Fruit fly (Drosophila melanogaster) whole organism, embryonic: ENCODE data around the gene CG12279.

Source experiments
- Adf1 ChIP-seq: fragments of 200-800 bp; sonication (Bioruptor generic); IDR thresholded peaks from 2 replicates; pipeline ENCODE4 v1.3.6; 2022; ENCODE audit warnings: missing biosample characterization, missing genetic modification characterization
- Atf-2 ChIP-seq: fragments of 200-800 bp; sonication (Bioruptor generic); optimal IDR thresholded peaks from 2 replicates; lab custom pipeline; 2016; ENCODE audit warnings: missing biosample characterization, missing genetic modification characterization
- BtbVII ChIP-seq: fragments of 200-800 bp; sonication (Bioruptor generic); optimal IDR thresholded peaks from 3 replicates; lab custom pipeline; 2017; ENCODE audit warnings: missing biosample characterization, mild to moderate bottlenecking, missing genetic modification characterization
- C15 ChIP-seq: fragments of 200-800 bp; sonication (Bioruptor generic); IDR thresholded peaks from 3 replicates; pipeline ENCODE4 v1.3.6; 2022; ENCODE audit warnings: missing biosample characterization, missing genetic modification characterization
- CG10543 ChIP-seq: fragments of 200-800 bp; sonication (Bioruptor generic); optimal IDR thresholded peaks from 3 replicates; lab custom pipeline; 2017; ENCODE audit warnings: missing biosample characterization, mild to moderate bottlenecking, missing genetic modification characterization, moderate library complexity
- CG12236 ChIP-seq: fragments of 200-800 bp; sonication (Bioruptor generic); optimal IDR thresholded peaks from 2 replicates; lab custom pipeline; 2016; ENCODE audit warnings: missing biosample characterization, missing genetic modification characterization
- CG13775 ChIP-seq: fragments of 200-800 bp; sonication (Bioruptor generic); optimal IDR thresholded peaks from 3 replicates; lab custom pipeline; 2017; ENCODE audit warnings: missing biosample characterization, mild to moderate bottlenecking, missing genetic modification characterization
- CG15479 ChIP-seq: fragments of 200-800 bp; sonication (Bioruptor generic); optimal IDR thresholded peaks from 3 replicates; lab custom pipeline; 2019; ENCODE audit warnings: missing biosample characterization, mild to moderate bottlenecking, missing genetic modification characterization, moderate library complexity
- CG16779 ChIP-seq: fragments of 200-800 bp; sonication (Bioruptor generic); IDR thresholded peaks from 2 replicates; pipeline ENCODE4 v1.3.6; 2022; ENCODE audit warnings: missing biosample characterization, missing genetic modification characterization
- CG17359 ChIP-seq: fragments of 200-800 bp; sonication (Bioruptor generic); optimal IDR thresholded peaks from 3 replicates; lab custom pipeline; 2018; ENCODE audit warnings: missing biosample characterization, mild to moderate bottlenecking, missing genetic modification characterization, moderate library complexity
- CG31388 ChIP-seq: fragments of 200-800 bp; sonication (Bioruptor generic); optimal IDR thresholded peaks from 2 replicates; lab custom pipeline; 2016; ENCODE audit warnings: missing biosample characterization, missing genetic modification characterization
- CG34376 ChIP-seq: fragments of 200-800 bp; sonication (Bioruptor generic); optimal IDR thresholded peaks from 2 replicates; lab custom pipeline; 2018; ENCODE audit warnings: missing biosample characterization, mild to moderate bottlenecking, missing genetic modification characterization
- CG7372 ChIP-seq: fragments of 200-800 bp; sonication (Bioruptor generic); IDR thresholded peaks from 2 replicates; pipeline ENCODE4 v1.3.6; 2022; ENCODE audit warnings: missing biosample characterization, missing genetic modification characterization
- CG8944 ChIP-seq: fragments of 200-800 bp; sonication (Bioruptor generic); optimal IDR thresholded peaks from 3 replicates; lab custom pipeline; 2016; ENCODE audit warnings: missing biosample characterization, missing genetic modification characterization
- Dfd ChIP-seq, 2 experiments: fragments of >200 bp; optimal IDR thresholded peaks; 2 replicates each; lab custom pipeline; 2017; ENCODE audit warnings: missing biosample characterization in 2 of 2, missing genetic modification characterization in 2 of 2
- Ets65A ChIP-seq: fragments of 200-800 bp; sonication (Bioruptor generic); peaks from one replicate; lab custom pipeline; 2016; ENCODE audit warnings: missing biosample characterization, missing genetic modification characterization
- Hr78 ChIP-seq, 2 experiments: fragments of 200-800 bp in 1 of 2; fragments of >200 bp in 1 of 2; sonication (Bioruptor generic) in 1 of 2; optimal IDR thresholded peaks; 2 replicates each; lab custom pipeline; 2017 to 2019; ENCODE audit warnings: missing biosample characterization in 2 of 2, missing genetic modification characterization in 2 of 2, mild to moderate bottlenecking in 1 of 2, moderate library complexity in 1 of 2
- Neu2 ChIP-seq: fragments of 200-800 bp; sonication (Bioruptor generic); optimal IDR thresholded peaks from 3 replicates; lab custom pipeline; 2016; ENCODE audit warnings: missing biosample characterization, missing genetic modification characterization, borderline replicate concordance
- Pdp1 ChIP-seq, 2 experiments: fragments of 200-800 bp; sonication (Bioruptor generic); optimal IDR thresholded peaks; 3 replicates each; lab custom pipeline; 2016; ENCODE audit warnings: missing biosample characterization in 2 of 2, missing genetic modification characterization in 2 of 2, mild to moderate bottlenecking in 1 of 2, moderate library complexity in 1 of 2
- Six4 ChIP-seq: fragments of 200-800 bp; sonication (Bioruptor generic); optimal IDR thresholded peaks from 2 replicates; lab custom pipeline; 2016; ENCODE audit warnings: missing biosample characterization, missing genetic modification characterization
- amos ChIP-seq: fragments of 200-800 bp; sonication (Bioruptor generic); IDR thresholded peaks from 2 replicates; pipeline ENCODE4 v1.3.6; 2022; ENCODE audit warnings: missing biosample characterization, missing genetic modification characterization; ENCODE audit not compliant: partially characterized antibody
- ap ChIP-seq: fragments of 200-800 bp; sonication (Bioruptor generic); IDR thresholded peaks from 2 replicates; pipeline ENCODE4 v1.3.6; 2022; ENCODE audit warnings: missing biosample characterization, missing genetic modification characterization
- btn ChIP-seq: fragments of 200-800 bp; sonication (Bioruptor generic); optimal IDR thresholded peaks from 2 replicates; lab custom pipeline; 2016; ENCODE audit warnings: missing biosample characterization, missing genetic modification characterization
- cwo ChIP-seq: fragments of 200-800 bp; sonication (Bioruptor generic); optimal IDR thresholded peaks from 3 replicates; lab custom pipeline; 2017; ENCODE audit warnings: missing biosample characterization, missing genetic modification characterization, mild to moderate bottlenecking, moderate library complexity, missing genetic modification reagents
- ewg ChIP-seq: fragments of 200-800 bp; sonication (Bioruptor generic); optimal IDR thresholded peaks from 3 replicates; lab custom pipeline; 2017; ENCODE audit warnings: mild to moderate bottlenecking, missing biosample characterization, missing genetic modification reagents, missing genetic modification characterization
- exex ChIP-seq: fragments of 200-800 bp; sonication (Bioruptor generic); optimal IDR thresholded peaks from 4 replicates; lab custom pipeline; 2018; ENCODE audit warnings: missing biosample characterization, mild to moderate bottlenecking, missing genetic modification characterization, moderate library complexity
- fd96Cb ChIP-seq: fragments of 200-800 bp; sonication (Bioruptor generic); optimal IDR thresholded peaks from 2 replicates; lab custom pipeline; 2018; ENCODE audit warnings: missing biosample characterization, mild to moderate bottlenecking, missing genetic modification characterization, moderate library complexity
- ftz-f1 ChIP-seq: fragments of 200-800 bp; sonication (Bioruptor generic); optimal IDR thresholded peaks from 2 replicates; lab custom pipeline; 2016; ENCODE audit warnings: missing biosample characterization, missing genetic modification characterization
- gcm ChIP-seq: fragments of 200-800 bp; sonication (Bioruptor generic); optimal IDR thresholded peaks from 2 replicates; lab custom pipeline; 2019; ENCODE audit warnings: missing biosample characterization, mild to moderate bottlenecking, missing genetic modification characterization, moderate library complexity
- grn ChIP-seq: fragments of 200-800 bp; sonication (Bioruptor generic); optimal IDR thresholded peaks from 3 replicates; lab custom pipeline; 2017; ENCODE audit warnings: missing biosample characterization, missing genetic modification characterization
- jigr1 ChIP-seq: fragments of 200-800 bp; sonication (Bioruptor generic); IDR thresholded peaks from 3 replicates; pipeline ENCODE4 v1.3.6; 2022; ENCODE audit warnings: missing biosample characterization, missing genetic modification characterization
- kay ChIP-seq: fragments of 200-800 bp; sonication (Bioruptor generic); optimal IDR thresholded peaks from 2 replicates; lab custom pipeline; 2016; ENCODE audit warnings: missing biosample characterization, missing genetic modification characterization
- sd ChIP-seq: fragments of 200-800 bp; sonication (Bioruptor generic); optimal IDR thresholded peaks from 3 replicates; lab custom pipeline; 2018; ENCODE audit warnings: missing biosample characterization, mild to moderate bottlenecking, missing genetic modification characterization, moderate library complexity
- sens ChIP-seq: fragments of 200-800 bp; sonication (Bioruptor generic); peaks from one replicate; lab custom pipeline; 2016; ENCODE audit warnings: missing biosample characterization, missing genetic modification characterization
- slp2 ChIP-seq: fragments of 200-800 bp; sonication (Bioruptor generic); optimal IDR thresholded peaks from 2 replicates; lab custom pipeline; 2016; ENCODE audit warnings: missing biosample characterization, missing genetic modification characterization
- sug ChIP-seq: fragments of 200-800 bp; optimal IDR thresholded peaks from 2 replicates; lab custom pipeline; 2019; ENCODE audit warnings: missing biosample characterization, mild to moderate bottlenecking, missing genetic modification characterization, moderate library complexity

CG12279 gene

DNA sequence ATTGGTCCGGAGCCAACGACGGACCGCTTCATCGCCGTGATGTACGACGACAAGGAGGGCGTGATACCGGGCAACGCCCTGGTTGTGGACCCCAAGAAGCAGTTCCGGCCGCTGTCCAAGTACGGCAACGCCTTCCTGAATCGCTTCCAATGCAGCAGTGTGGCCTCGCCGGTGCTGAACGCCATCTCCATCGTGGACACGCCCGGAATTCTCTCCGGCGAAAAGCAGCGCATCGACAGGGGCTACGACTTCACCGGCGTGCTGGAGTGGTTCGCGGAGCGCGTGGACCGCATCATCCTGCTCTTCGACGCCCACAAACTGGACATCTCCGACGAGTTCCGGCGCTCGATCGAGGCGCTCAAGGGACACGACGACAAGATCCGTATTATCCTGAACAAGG lies 6.5 kb upstream of the CG12279 start:
- TF ChIP-seq Ets65A = peak; percentile 63
- no peak for TF ChIP-seq slp2
- no peak for TF ChIP-seq C15
- TF ChIP-seq, all 482 proteins: peak for 1

DNA sequence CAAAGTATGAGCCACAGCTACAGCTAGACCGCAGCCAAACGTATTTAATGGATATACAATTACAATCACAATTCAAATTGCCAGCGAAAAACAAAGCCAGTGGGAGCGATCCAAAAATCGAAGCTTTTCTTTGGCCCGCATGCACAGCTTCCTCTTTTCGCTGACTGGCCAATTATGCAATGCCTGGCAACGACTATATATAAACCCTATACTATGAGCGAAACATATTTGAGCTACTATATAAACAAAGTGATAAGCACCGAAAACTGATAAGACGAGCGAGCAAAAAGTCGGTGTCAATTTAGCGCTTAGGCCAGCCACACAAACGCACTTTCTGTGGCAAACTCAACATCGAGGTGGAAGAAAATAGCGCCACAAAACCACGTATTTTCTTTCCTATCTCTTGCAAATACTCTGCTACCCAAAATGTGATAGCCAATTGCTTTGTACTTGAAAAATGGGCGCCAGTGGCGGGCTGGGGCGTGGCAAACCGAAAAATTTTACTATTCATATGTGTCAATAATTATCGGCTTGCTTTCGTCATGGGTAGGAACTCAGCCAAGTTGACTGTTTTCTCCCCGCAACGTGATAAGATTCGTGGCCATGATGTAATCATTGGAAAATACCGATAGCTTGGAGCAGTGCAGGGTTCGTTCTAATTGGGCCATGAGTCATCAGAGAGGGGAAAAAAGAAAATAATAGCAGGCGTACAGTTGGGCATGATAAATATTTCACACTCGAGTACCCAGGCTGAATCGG lies 5.1 kb upstream of the CG12279 start:
- no peak for TF ChIP-seq Atf-2 (GFP tag; lab: Kevin White, UChicago)
- peak; percentile 5 for TF ChIP-seq cwo (GFP tag; lab: Kevin White, UChicago)
- no peak for TF ChIP-seq Six4 (GFP tag; lab: Kevin White, UChicago)
- TF ChIP-seq CG12236 = no peak
- no peak for TF ChIP-seq fd96Cb
- TF ChIP-seq Dfd (GFP tag; optimal IDR thresholded peaks at IDR 0.05; lab: Kevin White, UChicago) = no peak
- peak; percentile 67 for TF ChIP-seq CG34376
- peak; percentile 66 for TF ChIP-seq exex (tag; lab: Kevin White, UChicago)
- peak; percentile 51 for TF ChIP-seq CG10543 (GFP tag; lab: Kevin White, UChicago)
- peak; percentile 70 for TF ChIP-seq sd (tag; lab: Kevin White, UChicago)
- no peak for TF ChIP-seq gcm (GFP tag; lab: Kevin White, UChicago)
- no peak for TF ChIP-seq jigr1 (GFP tag; lab: Robert Waterston, UW)
- no peak for TF ChIP-seq CG7372 (GFP tag; lab: Robert Waterston, UW)
- peak; percentile 39 for TF ChIP-seq sens (GFP tag; lab: Kevin White, UChicago)
- TF ChIP-seq Pdp1 (GFP tag; optimal IDR thresholded peaks at IDR 0.05; lab: Kevin White, UChicago) = peak in 1 of 2 experiments; percentile 95
- peak; percentile 26 for TF ChIP-seq BtbVII (GFP tag; lab: Kevin White, UChicago)
- TF ChIP-seq grn (GFP tag; lab: Kevin White, UChicago) = peak; percentile 48
- no peak for TF ChIP-seq CG31388 (GFP tag; lab: Kevin White, UChicago)
- no peak for TF ChIP-seq Adf1 (GFP tag; lab: Robert Waterston, UW)
- TF ChIP-seq CG17359 (tag; lab: Kevin White, UChicago) = no peak
- TF ChIP-seq ewg (GFP tag; lab: Kevin White, UChicago) = no peak
- peak; percentile 41 for TF ChIP-seq kay
- TF ChIP-seq sug (tag; lab: Kevin White, UChicago) = peak; percentile 66

DNA sequence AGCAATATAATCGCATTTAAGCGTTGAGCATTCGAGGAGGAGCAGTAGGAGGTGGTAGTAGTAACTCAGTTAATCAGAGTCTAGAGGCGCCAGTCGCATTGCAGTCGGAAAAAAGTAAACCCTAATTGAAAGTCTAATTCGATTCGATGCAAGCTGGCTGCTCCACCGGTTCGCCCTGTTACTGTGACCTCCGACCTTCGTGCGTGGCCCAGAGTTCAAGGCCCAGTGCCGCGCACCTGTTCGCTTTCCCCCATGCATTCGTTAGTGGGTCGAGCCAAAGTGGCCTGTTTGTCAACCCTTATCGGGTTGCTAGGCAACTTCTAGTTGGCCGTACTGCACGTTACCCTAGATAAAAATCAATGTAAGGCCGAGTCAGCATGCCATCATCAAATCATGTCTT lies 4.4 kb upstream of the CG12279 start:
- peak; percentile 42 for TF ChIP-seq ftz-f1
- TF ChIP-seq CG17359 (tag; lab: Kevin White, UChicago) = no peak
- TF ChIP-seq Neu2 = no peak
- TF ChIP-seq btn (GFP tag; lab: Kevin White, UChicago) = no peak
- TF ChIP-seq ap = no peak
- TF ChIP-seq CG13775 (GFP tag; lab: Kevin White, UChicago) = no peak
- TF ChIP-seq amos (GFP tag; lab: Robert Waterston, UW) = no peak
- 0 out of 2 replicates have a peak, but pooled peaks have one; percentile 32 for TF ChIP-seq CG16779
- no peak for TF ChIP-seq CG8944 (GFP tag; lab: Kevin White, UChicago)
- peak in 1 of 2 experiments; percentile 99 for TF ChIP-seq Hr78 (GFP tag; optimal IDR thresholded peaks at IDR 0.05; lab: Kevin White, UChicago)
- no peak for TF ChIP-seq CG15479 (GFP tag; lab: Kevin White, UChicago)
- TF ChIP-seq, all 482 proteins: peak for 3
